Worm (Caenorhabditis elegans): ENCODE results near the gene irld-23.
A peak's percentile ranks its signal among the peaks of the same experiment; 100 is the strongest.

DNA sequence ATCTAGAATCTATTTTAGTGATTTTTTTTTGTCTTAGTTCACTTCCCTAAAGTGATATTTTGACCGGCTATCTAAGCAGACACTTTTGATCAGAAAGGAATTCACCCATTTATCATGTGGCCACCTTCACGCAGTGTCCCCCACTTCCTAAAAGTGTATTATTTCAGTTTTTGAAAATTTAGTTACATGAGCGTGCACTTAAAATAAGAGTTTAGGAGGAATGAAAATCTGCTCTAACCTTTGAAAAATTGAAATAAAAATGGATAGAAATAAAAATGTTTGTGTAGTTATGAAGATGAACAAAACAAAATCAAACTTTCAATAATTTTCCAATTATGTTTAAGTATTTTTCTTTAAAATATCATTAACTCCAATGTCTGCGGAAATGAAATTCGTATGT, 20.7 kb downstream of the irld-23 start:
- TF ChIP-seq pha-4 (GFP tag; IDR thresholded peaks at IDR 0.05) (no peak), pha-4 (tag; optimal IDR thresholded peaks at IDR 0.05) (no peak), unc-62 (GFP tag; optimal IDR thresholded peaks at IDR 0.05 in 1 of 2) (peak in 1 of 2 experiments; percentile 30), unc-62 (tag; optimal IDR thresholded peaks at IDR 0.05) (no peak), dmd-9 (GFP tag; IDR thresholded peaks at IDR 0.05) (no peak), T20F7.1 (GFP tag; optimal IDR thresholded peaks at IDR 0.05) (no peak), daf-16 (GFP tag; optimal IDR thresholded peaks at IDR 0.05) (no peak), daf-16 (tag; optimal IDR thresholded peaks at IDR 0.05) (no peak), mdl-1 (tag; optimal IDR thresholded peaks at IDR 0.05) (no peak), nhr-11 (tag; optimal IDR thresholded peaks at IDR 0.05) (no peak)
